Worm (Caenorhabditis elegans): ENCODE data around the gene C39B10.7.

The C39B10.7 gene

ce11 chrX:10482272-10482671 is 5.6 kb downstream of the C39B10.7 start:
- TF ChIP-seq flh-1 (GFP tag; optimal IDR thresholded peaks at IDR 0.05): no peak
- TF ChIP-seq ceh-43 (GFP tag; optimal IDR thresholded peaks at IDR 0.05): no peak

ce11 chrX:10485300-10485755 is 8.7 kb downstream of the C39B10.7 start, which contains the start of gene C33D3.3:
C33D3.3 (plus strand) TSS chrX:10485350.
- no peak for TF ChIP-seq ztf-11 (tag; optimal IDR thresholded peaks at IDR 0.05)
- TF ChIP-seq nhr-76 (tag; optimal IDR thresholded peaks at IDR 0.05): no peak
- TF ChIP-seq ces-1 (GFP tag; optimal IDR thresholded peaks at IDR 0.05): no peak
- TF ChIP-seq nhr-12 (tag; optimal IDR thresholded peaks at IDR 0.05): no peak

ce11 chrX:10488763-10489162 is 12.1 kb downstream of the C39B10.7 start, which contains the start of gene C33D3.4:
C33D3.4 (plus strand) TSS chrX:10489063.
- TF ChIP-seq flh-1 (GFP tag; optimal IDR thresholded peaks at IDR 0.05) (no peak), unc-62 (GFP tag; optimal IDR thresholded peaks at IDR 0.05) (no peak), nhr-76 (tag; optimal IDR thresholded peaks at IDR 0.05) (no peak), ces-1 (GFP tag; optimal IDR thresholded peaks at IDR 0.05) (no peak), zip-8 (tag; optimal IDR thresholded peaks at IDR 0.05) (no peak), bed-3 (GFP tag; optimal IDR thresholded peaks at IDR 0.05) (no peak), tbx-8 (GFP tag; optimal IDR thresholded peaks at IDR 0.05) (no peak), ceh-43 (GFP tag; optimal IDR thresholded peaks at IDR 0.05) (no peak), lsy-2 (tag; optimal IDR thresholded peaks at IDR 0.05) (no peak), nhr-2 (tag; optimal IDR thresholded peaks at IDR 0.05) (no peak), elt-3 (tag; optimal IDR thresholded peaks at IDR 0.05) (no peak), hlh-1 (tag; optimal IDR thresholded peaks at IDR 0.05) (no peak), ztf-11 (tag; optimal IDR thresholded peaks at IDR 0.05) (no peak), elt-1 (tag; optimal IDR thresholded peaks at IDR 0.05; ENCODE audit: borderline replicate concordance, insufficient read depth) (no peak), lin-32 (GFP tag; optimal IDR thresholded peaks at IDR 0.05) (no peak), sptf-1 (tag; optimal IDR thresholded peaks at IDR 0.05) (no peak), ceh-83 (GFP tag; optimal IDR thresholded peaks at IDR 0.05) (no peak), lin-13 (tag; optimal IDR thresholded peaks at IDR 0.05) (no peak), blmp-1 (tag; optimal IDR thresholded peaks at IDR 0.05) (no peak)

- no peak for TF ChIP-seq sem-2 (GFP tag; optimal IDR thresholded peaks at IDR 0.05)
- TF ChIP-seq lsy-2 (tag; optimal IDR thresholded peaks at IDR 0.05): no peak
- TF ChIP-seq nhr-28 (tag; optimal IDR thresholded peaks at IDR 0.05): no peak
- TF ChIP-seq snpc-4 (tag; optimal IDR thresholded peaks at IDR 0.05): no peak
- no peak for TF ChIP-seq sptf-1 (tag; optimal IDR thresholded peaks at IDR 0.05)
- TF ChIP-seq ham-2 (GFP tag; optimal IDR thresholded peaks at IDR 0.05): no peak
- TF ChIP-seq ceh-43 (GFP tag; optimal IDR thresholded peaks at IDR 0.05): no peak
- no peak for TF ChIP-seq bed-3 (GFP tag; optimal IDR thresholded peaks at IDR 0.05)
Observed at ce11 chrX:10491044-10491443, 14.4 kb downstream of the C39B10.7 start, which contains the start of gene C33D3.5. C33D3.5 (plus strand) TSS chrX:10491344.

ce11 chrX:10491875-10492523 is 15.3 kb downstream of the C39B10.7 start:
- TF ChIP-seq unc-120 (tag; optimal IDR thresholded peaks at IDR 0.05; ENCODE audit: poor library complexity, severe bottlenecking) (no peak), nhr-237 (tag; optimal IDR thresholded peaks at IDR 0.05) (no peak), snpc-4 (tag; optimal IDR thresholded peaks at IDR 0.05) (no peak), mab-5 (tag; optimal IDR thresholded peaks at IDR 0.05) (no peak), sptf-1 (tag; optimal IDR thresholded peaks at IDR 0.05) (no peak), zip-8 (tag; optimal IDR thresholded peaks at IDR 0.05) (no peak), unc-39 (tag; optimal IDR thresholded peaks at IDR 0.05) (no peak), ham-2 (GFP tag; optimal IDR thresholded peaks at IDR 0.05) (no peak), elt-1 (tag; optimal IDR thresholded peaks at IDR 0.05; ENCODE audit: borderline replicate concordance, insufficient read depth) (no peak), ceh-39 (tag; optimal IDR thresholded peaks at IDR 0.05) (no peak), lin-32 (GFP tag; optimal IDR thresholded peaks at IDR 0.05) (no peak), cnd-1 (tag; optimal IDR thresholded peaks at IDR 0.05) (no peak), hlh-1 (tag; optimal IDR thresholded peaks at IDR 0.05) (no peak), nhr-28 (tag; optimal IDR thresholded peaks at IDR 0.05) (no peak), unc-62 (GFP tag; optimal IDR thresholded peaks at IDR 0.05) (no peak), drap-1 (GFP tag; optimal IDR thresholded peaks at IDR 0.05) (no peak), blmp-1 (tag; optimal IDR thresholded peaks at IDR 0.05) (no peak), pha-4 (tag; optimal IDR thresholded peaks at IDR 0.05) (no peak), lsy-2 (tag; optimal IDR thresholded peaks at IDR 0.05) (no peak), ces-1 (GFP tag; optimal IDR thresholded peaks at IDR 0.05) (no peak)
